Worm (Caenorhabditis elegans): ENCODE data around the gene ZK328.6.

DNA sequence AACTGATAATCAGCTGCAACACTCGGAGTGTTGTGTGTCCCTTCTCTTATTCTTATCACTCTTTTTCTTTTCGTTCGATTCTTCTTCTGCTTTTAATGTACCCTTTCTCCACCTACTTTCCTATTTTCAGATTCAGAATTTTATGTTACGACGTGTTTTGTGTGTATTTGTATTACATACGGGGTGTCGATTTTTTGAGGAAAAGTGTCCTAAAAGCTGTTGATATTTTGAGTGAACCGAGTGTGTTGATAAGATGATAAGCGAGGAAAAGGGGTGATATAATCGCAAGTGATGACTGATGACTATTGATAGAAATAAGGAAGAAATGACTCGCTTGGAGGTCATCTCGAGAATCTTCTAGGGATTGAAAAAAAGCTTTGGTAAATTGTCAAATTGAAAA lies 49.0 kb downstream of the ZK328.6 start:
- TF ChIP-seq dao-5 (tag; optimal IDR thresholded peaks at IDR 0.05) (no peak), him-1 (tag; optimal IDR thresholded peaks at IDR 0.05) (no peak), W03F9.2 (tag; optimal IDR thresholded peaks at IDR 0.05) (no peak)
